Fruit fly (Drosophila melanogaster) whole organism, embryonic: ENCODE data around the gene Hs6st.

Experiments
- Abd-B ChIP-seq: fragments of 200-800 bp; sonication (Bioruptor generic); optimal IDR thresholded peaks from 2 replicates; lab custom pipeline; 2018; ENCODE audit warnings: missing biosample characterization, mild to moderate bottlenecking, missing genetic modification characterization, moderate library complexity
- Aef1 ChIP-seq: fragments of 200-800 bp; sonication (Bioruptor generic); IDR thresholded peaks from 3 replicates; pipeline ENCODE4 v1.3.6; 2022; ENCODE audit warnings: missing biosample characterization, missing genetic modification characterization
- BEAF-32 ChIP-seq: fragments of 200-800 bp; sonication (Bioruptor generic); optimal IDR thresholded peaks from 3 replicates; lab custom pipeline; 2017; ENCODE audit warnings: missing biosample characterization, missing genetic modification characterization, mild to moderate bottlenecking, moderate library complexity, missing genetic modification reagents
- CG10462 ChIP-seq: fragments of 200-800 bp; sonication (Bioruptor generic); optimal IDR thresholded peaks from 2 replicates; lab custom pipeline; 2016; ENCODE audit warnings: missing biosample characterization, missing genetic modification characterization
- CG10979 ChIP-seq: fragments of 200-800 bp; sonication (Bioruptor generic); optimal IDR thresholded peaks from 2 replicates; lab custom pipeline; 2018; ENCODE audit warnings: missing biosample characterization, mild to moderate bottlenecking, missing genetic modification characterization, moderate library complexity
- CG12219 ChIP-seq: fragments of 200-800 bp; sonication (Bioruptor generic); optimal IDR thresholded peaks from 3 replicates; lab custom pipeline; 2018; ENCODE audit warnings: missing biosample characterization, mild to moderate bottlenecking, missing genetic modification characterization
- CG12299 ChIP-seq: fragments of 200-800 bp; sonication (Bioruptor generic); optimal IDR thresholded peaks from 2 replicates; lab custom pipeline; 2018; ENCODE audit warnings: missing biosample characterization, mild to moderate bottlenecking, missing genetic modification characterization
- CG12769 ChIP-seq: fragments of 200-800 bp; sonication (Bioruptor generic); optimal IDR thresholded peaks from 2 replicates; lab custom pipeline; 2019; ENCODE audit warnings: missing biosample characterization, mild to moderate bottlenecking, missing genetic modification characterization, moderate library complexity
- CG13775 ChIP-seq: fragments of 200-800 bp; sonication (Bioruptor generic); optimal IDR thresholded peaks from 3 replicates; lab custom pipeline; 2017; ENCODE audit warnings: missing biosample characterization, mild to moderate bottlenecking, missing genetic modification characterization
- CG14050 ChIP-seq: fragments of 200-800 bp; sonication (Bioruptor generic); IDR thresholded peaks from 3 replicates; pipeline ENCODE4 v1.3.6; 2022; ENCODE audit warnings: missing biosample characterization, missing genetic modification characterization
- CG16813 ChIP-seq: fragments of 200-800 bp; sonication (Bioruptor generic); IDR thresholded peaks from 3 replicates; pipeline ENCODE4 v1.3.6; 2022; ENCODE audit warnings: missing biosample characterization, missing genetic modification characterization; ENCODE audit not compliant: partially characterized antibody
- CG16815 ChIP-seq: fragments of 200-800 bp; sonication (Bioruptor generic); optimal IDR thresholded peaks from 3 replicates; lab custom pipeline; 2017; ENCODE audit warnings: missing biosample characterization, mild to moderate bottlenecking, missing genetic modification characterization
- CG17186 ChIP-seq: fragments of 200-800 bp; sonication (Bioruptor generic); optimal IDR thresholded peaks from 3 replicates; lab custom pipeline; 2017; ENCODE audit warnings: missing biosample characterization, missing genetic modification reagents, missing genetic modification characterization
- CG18764 ChIP-seq: fragments of 200-800 bp; sonication (Bioruptor generic); optimal IDR thresholded peaks from 3 replicates; lab custom pipeline; 2016; ENCODE audit warnings: missing biosample characterization, missing genetic modification characterization
- CG32772 ChIP-seq: fragments of 200-800 bp; sonication (Bioruptor generic); IDR thresholded peaks from 2 replicates; pipeline ENCODE4 v1.3.6; 2022; ENCODE audit warnings: missing biosample characterization, missing genetic modification characterization
- CG33213 ChIP-seq: fragments of 200-800 bp; sonication (Bioruptor generic); optimal IDR thresholded peaks from 3 replicates; lab custom pipeline; 2016; ENCODE audit warnings: missing biosample characterization, missing genetic modification characterization
- CG4328 ChIP-seq: fragments of 200-800 bp; sonication (Bioruptor generic); optimal IDR thresholded peaks from 3 replicates; lab custom pipeline; 2017; ENCODE audit warnings: missing biosample characterization, missing genetic modification reagents, missing genetic modification characterization
- CG4854 ChIP-seq: fragments of 200-800 bp; sonication (Bioruptor generic); optimal IDR thresholded peaks from 2 replicates; lab custom pipeline; 2016; ENCODE audit warnings: missing biosample characterization, missing genetic modification characterization, inconsistent platforms
- CG5245 ChIP-seq: fragments of 200-800 bp; sonication (Bioruptor generic); optimal IDR thresholded peaks from 3 replicates; lab custom pipeline; 2016; ENCODE audit warnings: missing biosample characterization, missing genetic modification characterization
- CG6175 ChIP-seq: fragments of 200-800 bp; sonication (Bioruptor generic); IDR thresholded peaks from 3 replicates; pipeline ENCODE4 v1.3.6; 2022; ENCODE audit warnings: missing biosample characterization, missing genetic modification characterization
- CG7928 ChIP-seq: fragments of 200-800 bp; sonication (Bioruptor generic); optimal IDR thresholded peaks from 2 replicates; lab custom pipeline; 2017; ENCODE audit warnings: missing biosample characterization, mild to moderate bottlenecking, missing genetic modification characterization
- Camta ChIP-seq: fragments of 200-800 bp; sonication (Bioruptor generic); optimal IDR thresholded peaks from 2 replicates; lab custom pipeline; 2016; ENCODE audit warnings: missing biosample characterization, missing genetic modification characterization
- Dfd ChIP-seq, 2 experiments: fragments of >200 bp; optimal IDR thresholded peaks; 2 replicates each; lab custom pipeline; 2017; ENCODE audit warnings: missing biosample characterization in 2 of 2, missing genetic modification characterization in 2 of 2
- Drgx ChIP-seq: fragments of 200-800 bp; sonication (Bioruptor generic); IDR thresholded peaks from 2 replicates; pipeline ENCODE4 v1.3.6; 2022; ENCODE audit warnings: missing biosample characterization, missing genetic modification characterization
- Elba2 ChIP-seq: fragments of 200-800 bp; sonication (Bioruptor generic); optimal IDR thresholded peaks from 3 replicates; lab custom pipeline; 2016; ENCODE audit warnings: missing biosample characterization, missing genetic modification characterization
- HLHmδ ChIP-seq: fragments of 200-800 bp; sonication (Bioruptor generic); optimal IDR thresholded peaks from 2 replicates; lab custom pipeline; 2018; ENCODE audit warnings: missing biosample characterization, mild to moderate bottlenecking, missing genetic modification characterization, moderate library complexity
- Hsf ChIP-seq: fragments of 200-800 bp; sonication (Bioruptor generic); optimal IDR thresholded peaks from 3 replicates; lab custom pipeline; 2016; ENCODE audit warnings: missing biosample characterization, missing genetic modification characterization
- MTF-1 ChIP-seq: fragments of 200-800 bp; sonication (Bioruptor generic); optimal IDR thresholded peaks from 2 replicates; lab custom pipeline; 2018; ENCODE audit warnings: missing biosample characterization, mild to moderate bottlenecking, missing genetic modification characterization, borderline replicate concordance
- Ssrp ChIP-seq: fragments of 200-800 bp; sonication (Bioruptor generic); optimal IDR thresholded peaks from 2 replicates; lab custom pipeline; 2018; ENCODE audit warnings: missing biosample characterization, mild to moderate bottlenecking, missing genetic modification characterization, moderate library complexity
- ab ChIP-seq: fragments of 200-800 bp; sonication (Bioruptor generic); optimal IDR thresholded peaks from 2 replicates; lab custom pipeline; 2016; ENCODE audit warnings: missing biosample characterization, missing genetic modification characterization
- al ChIP-seq: fragments of 200-800 bp; sonication (Bioruptor generic); IDR thresholded peaks from 2 replicates; pipeline ENCODE4 v1.3.6; 2022; ENCODE audit warnings: missing biosample characterization, missing genetic modification characterization
- br ChIP-seq: fragments of >200 bp; optimal IDR thresholded peaks from 2 replicates; lab custom pipeline; 2017
- btn ChIP-seq: fragments of 200-800 bp; sonication (Bioruptor generic); optimal IDR thresholded peaks from 2 replicates; lab custom pipeline; 2016; ENCODE audit warnings: missing biosample characterization, missing genetic modification characterization
- crp ChIP-seq, 2 experiments: fragments of 200-800 bp; sonication (Bioruptor generic); optimal IDR thresholded peaks; 2 replicates in 1 of 2; 3 replicates in 1 of 2; lab custom pipeline; 2017; ENCODE audit warnings: missing biosample characterization in 2 of 2, missing genetic modification characterization in 2 of 2, mild to moderate bottlenecking in 1 of 2, moderate library complexity in 1 of 2
- dmrt99B ChIP-seq: fragments of 200-800 bp; sonication (Bioruptor generic); optimal IDR thresholded peaks from 2 replicates; lab custom pipeline; 2018; ENCODE audit warnings: missing biosample characterization, mild to moderate bottlenecking, missing genetic modification characterization, moderate library complexity
- esg ChIP-seq: fragments of 200-800 bp; sonication (Bioruptor generic); conservative IDR thresholded peaks from 2 replicates; pipeline ENCODE4 v1.3.6; 2022; ENCODE audit warnings: missing biosample characterization, missing genetic modification characterization
- gce ChIP-seq: fragments of 200-800 bp; sonication (Bioruptor generic); IDR thresholded peaks from 3 replicates; pipeline ENCODE4 v1.3.6; 2022; ENCODE audit warnings: missing biosample characterization, missing genetic modification characterization
- gfzf ChIP-seq: fragments of 200-800 bp; sonication (Bioruptor generic); optimal IDR thresholded peaks from 2 replicates; lab custom pipeline; 2016; ENCODE audit warnings: missing biosample characterization, mild to moderate bottlenecking, missing genetic modification characterization, moderate library complexity
- grau ChIP-seq: fragments of 200-800 bp; optimal IDR thresholded peaks from 3 replicates; lab custom pipeline; 2019; ENCODE audit warnings: missing biosample characterization, mild to moderate bottlenecking, missing genetic modification characterization, moderate library complexity
- gsb ChIP-seq: fragments of 200-800 bp; sonication (Bioruptor generic); IDR thresholded peaks from 2 replicates; pipeline ENCODE4 v1.3.6; 2022; ENCODE audit warnings: missing biosample characterization, missing genetic modification characterization
- gt ChIP-seq: fragments of 200-800 bp; sonication (Bioruptor generic); IDR thresholded peaks from 2 replicates; pipeline ENCODE4 v1.3.6; 2022; ENCODE audit warnings: missing biosample characterization, missing genetic modification characterization
- klu ChIP-seq: fragments of 200-800 bp; sonication (Bioruptor generic); IDR thresholded peaks from 2 replicates; pipeline ENCODE4 v1.3.6; 2022; ENCODE audit warnings: missing biosample characterization, missing genetic modification characterization
- lov ChIP-seq, 2 experiments: fragments of 200-800 bp in 1 of 2; fragments of >200 bp in 1 of 2; sonication (Bioruptor generic) in 1 of 2; IDR thresholded peaks in 1 of 2; optimal IDR thresholded peaks in 1 of 2; 2 replicates in 1 of 2; 3 replicates in 1 of 2; pipeline versions ENCODE4 v1.3.6 to Lab custom; 2017 to 2022; ENCODE audit warnings: missing biosample characterization in 1 of 2, missing genetic modification characterization in 1 of 2
- odd ChIP-seq: fragments of 200-800 bp; sonication (Bioruptor generic); optimal IDR thresholded peaks from 2 replicates; lab custom pipeline; 2017; ENCODE audit warnings: missing biosample characterization, mild to moderate bottlenecking, missing genetic modification characterization
- pho ChIP-seq: fragments of 200-800 bp; sonication (Bioruptor generic); optimal IDR thresholded peaks from 2 replicates; lab custom pipeline; 2016; ENCODE audit warnings: missing biosample characterization, missing genetic modification characterization
- prd ChIP-seq, 3 experiments: fragments of >200 bp in 2 of 3; fragments of 200-800 bp in 1 of 3; sonication (Bioruptor generic) in 1 of 3; optimal IDR thresholded peaks in 2 of 3; IDR thresholded peaks in 1 of 3; 2 replicates in 2 of 3; 3 replicates in 1 of 3; pipeline versions ENCODE4 v1.3.6 to Lab custom; 2017 to 2022; ENCODE audit warnings: missing biosample characterization in 1 of 3, missing genetic modification characterization in 1 of 3
- sim ChIP-seq: fragments of 200-800 bp; sonication (Bioruptor generic); IDR thresholded peaks from 2 replicates; pipeline ENCODE4 v1.3.6; 2022; ENCODE audit warnings: missing biosample characterization, missing genetic modification characterization
- sqz ChIP-seq: fragments of 200-800 bp; sonication (Bioruptor generic); optimal IDR thresholded peaks from 3 replicates; lab custom pipeline; 2018; ENCODE audit warnings: missing biosample characterization, mild to moderate bottlenecking, missing genetic modification characterization
- twi ChIP-seq: fragments of 200-800 bp; optimal IDR thresholded peaks from 2 replicates; lab custom pipeline; 2019; ENCODE audit warnings: missing biosample characterization, mild to moderate bottlenecking, missing genetic modification characterization, moderate library complexity

Hs6st gene

DNA sequence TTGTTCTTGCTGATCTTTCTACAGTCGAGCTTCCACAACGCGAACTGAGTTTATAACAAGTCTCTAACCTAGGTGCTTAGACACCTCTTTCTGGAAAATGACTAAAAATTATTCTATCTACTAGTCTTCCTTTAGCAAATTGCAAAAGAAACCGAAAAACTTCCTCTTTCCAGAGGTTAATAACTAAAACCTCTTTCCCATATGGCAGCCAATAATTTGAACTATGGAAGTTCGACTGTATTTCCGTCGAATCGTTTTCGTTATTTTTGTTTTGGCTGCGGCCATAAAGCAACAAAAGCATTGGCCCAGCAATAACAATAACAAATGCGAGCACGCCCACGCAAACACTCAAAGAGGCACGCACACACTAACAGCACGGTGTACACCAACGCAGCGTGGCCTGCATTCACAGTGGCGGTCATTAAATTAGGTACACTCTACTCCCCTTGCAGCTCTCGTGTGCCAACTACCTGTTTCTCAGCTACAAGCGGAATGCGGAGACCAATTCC, 127.8 kb downstream of the Hs6st start (continued):
- TF ChIP-seq gfzf (GFP tag; lab: Kevin White, UChicago) (no peak), al (GFP tag; lab: Robert Waterston, UW) (0 out of 2 replicates have a peak, but pooled peaks have one; percentile 23), gsb (GFP tag; lab: Robert Waterston, UW) (no peak), CG12219 (GFP tag; lab: Kevin White, UChicago) (peak; percentile 24), CG18764 (no peak), sim (GFP tag; lab: Robert Waterston, UW) (no peak), gce (GFP tag; lab: Robert Waterston, UW) (peak; percentile 46; the same call in 1 of the 3 replicates), CG12769 (tag; lab: Kevin White, UChicago) (peak; percentile 28), CG16813 (GFP tag; lab: Robert Waterston, UW) (no peak), CG5245 (GFP tag; lab: Kevin White, UChicago) (no peak), crp (GFP tag; optimal IDR thresholded peaks at IDR 0.05; lab: Kevin White, UChicago) (peak in 1 of 2 experiments; percentile 15), btn (peak; percentile 37), CG17186 (GFP tag; lab: Kevin White, UChicago) (peak; percentile 14), Aef1 (peak; percentile 63; the same call in 2 of the 3 replicates), BEAF-32 (no peak), prd (optimal IDR thresholded peaks at IDR 0.05; lab: Kevin White, UChicago) (no peak), prd (GFP tag; IDR thresholded peaks at IDR 0.05; lab: Robert Waterston, UW) (peak; percentile 20; the same call in 1 of the 3 replicates), CG32772 (GFP tag; lab: Robert Waterston, UW) (no peak), klu (GFP tag; lab: Robert Waterston, UW) (peak; percentile 22; the same call in 1 of the 2 replicates), esg (no peak; the same call in 1 of the 2 replicates), MTF-1 (no peak), CG13775 (peak; percentile 21), br (lab: Kevin White, UChicago) (no peak), dmrt99B (tag; lab: Kevin White, UChicago) (peak; percentile 74), Dfd (GFP tag; optimal IDR thresholded peaks at IDR 0.05; lab: Kevin White, UChicago) (no peak), pho (peak; percentile 36), CG4854 (GFP tag; lab: Kevin White, UChicago) (peak; percentile 22), Camta (GFP tag; lab: Kevin White, UChicago) (peak; percentile 37), CG6175 (GFP tag; lab: Robert Waterston, UW) (no peak), CG4328 (GFP tag; lab: Kevin White, UChicago) (peak; percentile 74), CG16815 (GFP tag; lab: Kevin White, UChicago) (peak; percentile 10), CG14050 (GFP tag; lab: Robert Waterston, UW) (peak; percentile 44; the same call in 2 of the 3 replicates), odd (GFP tag; lab: Kevin White, UChicago) (peak; percentile 54), Abd-B (GFP tag; lab: Kevin White, UChicago) (peak; percentile 40), CG10462 (peak; percentile 3), ab (no peak), grau (tag; lab: Kevin White, UChicago) (peak; percentile 96), CG10979 (tag; lab: Kevin White, UChicago) (peak; percentile 15), sqz (GFP tag; lab: Kevin White, UChicago) (peak; percentile 59), Ssrp (tag; lab: Kevin White, UChicago) (peak; percentile 38), CG33213 (no peak), HLHmδ (GFP tag; lab: Kevin White, UChicago) (peak; percentile 31), Hsf (peak; percentile 34), gt (GFP tag; lab: Robert Waterston, UW) (no peak), twi (tag; lab: Kevin White, UChicago) (peak; percentile 46), Drgx (GFP tag; lab: Robert Waterston, UW) (peak; percentile 37; the same call in 1 of the 2 replicates), lov (optimal IDR thresholded peaks at IDR 0.05; lab: Kevin White, UChicago) (no peak), lov (GFP tag; IDR thresholded peaks at IDR 0.05; lab: Robert Waterston, UW) (0 out of 3 replicates have a peak, but pooled peaks have one; percentile 55), CG12299 (tag; lab: Kevin White, UChicago) (peak; percentile 44), Elba2 (no peak), CG7928 (no peak)
